Fruit fly (Drosophila melanogaster) whole organism, embryonic: ENCODE measurements around the gene CG5068.
A peak's percentile ranks its signal among the peaks of the same experiment; 100 is the strongest.

ENCODE experiments used
- Adf1 ChIP-seq: fragments of 200-800 bp; sonication (Bioruptor generic); IDR thresholded peaks from 2 replicates; pipeline ENCODE4 v1.3.6; 2022; ENCODE audit warnings: missing biosample characterization, missing genetic modification characterization
- B-H2 ChIP-seq: fragments of 200-800 bp; sonication (Bioruptor generic); optimal IDR thresholded peaks from 2 replicates; lab custom pipeline; 2018; ENCODE audit warnings: missing biosample characterization, mild to moderate bottlenecking, missing genetic modification characterization
- CG10209 ChIP-seq: fragments of 200-800 bp; sonication (Bioruptor generic); optimal IDR thresholded peaks from 3 replicates; lab custom pipeline; 2017; ENCODE audit warnings: missing biosample characterization, mild to moderate bottlenecking, missing genetic modification characterization, missing genetic modification reagents
- CG1024 ChIP-seq: fragments of 200-800 bp; sonication (Bioruptor generic); IDR thresholded peaks from 2 replicates; pipeline ENCODE4 v1.3.6; 2022; ENCODE audit warnings: missing biosample characterization, missing genetic modification characterization
- CG11456 ChIP-seq: fragments of 200-800 bp; sonication (Bioruptor generic); IDR thresholded peaks from 3 replicates; pipeline ENCODE4 v1.3.6; 2022; ENCODE audit warnings: missing biosample characterization, missing genetic modification characterization
- CG12942 ChIP-seq: fragments of 200-800 bp; sonication (Bioruptor generic); optimal IDR thresholded peaks from 3 replicates; lab custom pipeline; 2016; ENCODE audit warnings: missing biosample characterization, missing genetic modification characterization
- CG14441 ChIP-seq: fragments of 200-800 bp; sonication (Bioruptor generic); IDR thresholded peaks from 2 replicates; pipeline ENCODE4 v1.3.6; 2022; ENCODE audit warnings: missing biosample characterization, missing genetic modification characterization
- CG14860 ChIP-seq: fragments of 200-800 bp; sonication (Bioruptor generic); IDR thresholded peaks from 3 replicates; pipeline ENCODE4 v1.3.6; 2022; ENCODE audit warnings: missing biosample characterization, missing genetic modification characterization; ENCODE audit not compliant: partially characterized antibody
- CG15479 ChIP-seq: fragments of 200-800 bp; sonication (Bioruptor generic); optimal IDR thresholded peaks from 3 replicates; lab custom pipeline; 2019; ENCODE audit warnings: missing biosample characterization, mild to moderate bottlenecking, missing genetic modification characterization, moderate library complexity
- CG18599 ChIP-seq: fragments of 200-800 bp; sonication (Bioruptor generic); optimal IDR thresholded peaks from 3 replicates; lab custom pipeline; 2017; ENCODE audit warnings: missing biosample characterization, missing genetic modification characterization, mild to moderate bottlenecking, moderate library complexity, missing genetic modification reagents
- CG2120 ChIP-seq: fragments of 200-800 bp; sonication (Bioruptor generic); optimal IDR thresholded peaks from 3 replicates; lab custom pipeline; 2016; ENCODE audit warnings: missing biosample characterization, missing genetic modification characterization
- CG3407 ChIP-seq: fragments of 200-800 bp; sonication (Bioruptor generic); optimal IDR thresholded peaks from 2 replicates; lab custom pipeline; 2018; ENCODE audit warnings: missing biosample characterization, mild to moderate bottlenecking, missing genetic modification characterization
- CG34224 ChIP-seq: fragments of 200-800 bp; sonication (Bioruptor generic); IDR thresholded peaks from 3 replicates; pipeline ENCODE4 v1.3.6; 2022; ENCODE audit warnings: missing biosample characterization, missing genetic modification characterization; ENCODE audit not compliant: partially characterized antibody
- CG3838 ChIP-seq: fragments of 200-800 bp; sonication (Bioruptor generic); optimal IDR thresholded peaks from 3 replicates; lab custom pipeline; 2016; ENCODE audit warnings: missing biosample characterization, missing genetic modification characterization
- CG4730 ChIP-seq: fragments of 200-800 bp; sonication (Bioruptor generic); IDR thresholded peaks from 2 replicates; pipeline ENCODE4 v1.3.6; 2022; ENCODE audit warnings: missing biosample characterization, missing genetic modification characterization
- CG4820 ChIP-seq: fragments of 200-800 bp; sonication (Bioruptor generic); optimal IDR thresholded peaks from 3 replicates; lab custom pipeline; 2016; ENCODE audit warnings: missing biosample characterization, missing genetic modification characterization
- CG6689 ChIP-seq: fragments of 200-800 bp; sonication (Bioruptor generic); IDR thresholded peaks from 2 replicates; pipeline ENCODE4 v1.3.6; 2022; ENCODE audit warnings: missing biosample characterization, missing genetic modification characterization
- CG7357 ChIP-seq: fragments of 200-800 bp; sonication (Bioruptor generic); IDR thresholded peaks from 3 replicates; pipeline ENCODE4 v1.3.6; 2022; ENCODE audit warnings: missing biosample characterization, missing genetic modification characterization
- CG7839 ChIP-seq: fragments of 200-800 bp; sonication (Bioruptor generic); optimal IDR thresholded peaks from 3 replicates; lab custom pipeline; 2018; ENCODE audit warnings: missing biosample characterization, mild to moderate bottlenecking, missing genetic modification characterization, moderate library complexity
- CG8359 ChIP-seq: fragments of 200-800 bp; sonication (Bioruptor generic); optimal IDR thresholded peaks from 2 replicates; lab custom pipeline; 2017; ENCODE audit warnings: missing biosample characterization, mild to moderate bottlenecking, missing genetic modification characterization, borderline replicate concordance
- CG9609 ChIP-seq: fragments of 200-800 bp; sonication (Bioruptor generic); optimal IDR thresholded peaks from 3 replicates; lab custom pipeline; 2016; ENCODE audit warnings: missing biosample characterization, missing genetic modification characterization
- CG9797 ChIP-seq: fragments of 200-800 bp; sonication (Bioruptor generic); optimal IDR thresholded peaks from 3 replicates; lab custom pipeline; 2018; ENCODE audit warnings: missing biosample characterization, mild to moderate bottlenecking, missing genetic modification characterization
- CG9817 ChIP-seq: fragments of 200-800 bp; sonication (Bioruptor generic); optimal IDR thresholded peaks from 2 replicates; lab custom pipeline; 2018; ENCODE audit warnings: missing biosample characterization, mild to moderate bottlenecking, missing genetic modification characterization, moderate library complexity
- E2f1 ChIP-seq: fragments of 200-800 bp; sonication (Bioruptor generic); IDR thresholded peaks from 2 replicates; pipeline ENCODE4 v1.3.6; 2022; ENCODE audit warnings: missing biosample characterization, missing genetic modification characterization
- Six4 ChIP-seq: fragments of 200-800 bp; sonication (Bioruptor generic); optimal IDR thresholded peaks from 2 replicates; lab custom pipeline; 2016; ENCODE audit warnings: missing biosample characterization, missing genetic modification characterization
- Trl ChIP-seq, 3 experiments: fragments of >200 bp in 2 of 3; fragments of 200-800 bp in 1 of 3; sonication (Bioruptor generic) in 1 of 3; optimal IDR thresholded peaks; 2 replicates in 1 of 3; 3 replicates in 2 of 3; lab custom pipeline; 2016 to 2017; ENCODE audit warnings: missing biosample characterization in 1 of 3, missing genetic modification characterization in 1 of 3
- YL-1 ChIP-seq: fragments of 200-800 bp; sonication (Bioruptor generic); optimal IDR thresholded peaks from 3 replicates; lab custom pipeline; 2017; ENCODE audit warnings: missing biosample characterization, mild to moderate bottlenecking, missing genetic modification characterization
- ase ChIP-seq: fragments of 200-800 bp; sonication (Bioruptor generic); IDR thresholded peaks from 3 replicates; pipeline ENCODE4 v1.3.6; 2022; ENCODE audit warnings: missing biosample characterization, missing genetic modification characterization
- caup ChIP-seq: fragments of 200-800 bp; sonication (Bioruptor generic); optimal IDR thresholded peaks from 3 replicates; lab custom pipeline; 2017; ENCODE audit warnings: missing biosample characterization, mild to moderate bottlenecking, missing genetic modification characterization, moderate library complexity; ENCODE audit not compliant: severe bottlenecking
- ci ChIP-seq: fragments of 200-800 bp; sonication (Bioruptor generic); IDR thresholded peaks from 3 replicates; pipeline ENCODE4 v1.3.6; 2022; ENCODE audit warnings: missing biosample characterization, missing genetic modification characterization
- danr ChIP-seq: fragments of 200-800 bp; sonication (Bioruptor generic); IDR thresholded peaks from 2 replicates; pipeline ENCODE4 v1.3.6; 2022; ENCODE audit warnings: missing biosample characterization, missing genetic modification characterization
- en ChIP-seq: fragments of 200-800 bp; sonication (Bioruptor generic); optimal IDR thresholded peaks from 2 replicates; lab custom pipeline; 2016; ENCODE audit warnings: missing biosample characterization, missing genetic modification characterization
- grau ChIP-seq: fragments of 200-800 bp; optimal IDR thresholded peaks from 3 replicates; lab custom pipeline; 2019; ENCODE audit warnings: missing biosample characterization, mild to moderate bottlenecking, missing genetic modification characterization, moderate library complexity
- gsb ChIP-seq: fragments of 200-800 bp; sonication (Bioruptor generic); IDR thresholded peaks from 2 replicates; pipeline ENCODE4 v1.3.6; 2022; ENCODE audit warnings: missing biosample characterization, missing genetic modification characterization
- hb ChIP-seq: fragments of 200-800 bp; sonication (Bioruptor generic); IDR thresholded peaks from 3 replicates; pipeline ENCODE4 v1.3.6; 2022; ENCODE audit warnings: missing biosample characterization, missing genetic modification characterization; ENCODE audit not compliant: partially characterized antibody
- kay ChIP-seq: fragments of 200-800 bp; sonication (Bioruptor generic); optimal IDR thresholded peaks from 2 replicates; lab custom pipeline; 2016; ENCODE audit warnings: missing biosample characterization, missing genetic modification characterization
- knrl ChIP-seq: fragments of 200-800 bp; sonication (Bioruptor generic); IDR thresholded peaks from 3 replicates; pipeline ENCODE4 v1.3.6; 2022; ENCODE audit warnings: missing biosample characterization, missing genetic modification characterization; ENCODE audit not compliant: partially characterized antibody
- lbe ChIP-seq: fragments of 200-800 bp; sonication (Bioruptor generic); optimal IDR thresholded peaks from 2 replicates; lab custom pipeline; 2016; ENCODE audit warnings: missing biosample characterization, mild to moderate bottlenecking, missing genetic modification characterization
- luna ChIP-seq: fragments of 200-800 bp; sonication (Bioruptor generic); optimal IDR thresholded peaks from 2 replicates; lab custom pipeline; 2016; ENCODE audit warnings: missing biosample characterization, missing genetic modification characterization
- mirr ChIP-seq: fragments of 200-800 bp; sonication (Bioruptor generic); optimal IDR thresholded peaks from 3 replicates; lab custom pipeline; 2018; ENCODE audit warnings: missing biosample characterization, mild to moderate bottlenecking, missing genetic modification characterization
- oc ChIP-seq: fragments of 200-800 bp; sonication (Bioruptor generic); optimal IDR thresholded peaks from 2 replicates; lab custom pipeline; 2018; ENCODE audit warnings: missing biosample characterization, mild to moderate bottlenecking, missing genetic modification characterization, moderate library complexity
- pnt ChIP-seq: fragments of 200-800 bp; sonication (Bioruptor generic); optimal IDR thresholded peaks from 3 replicates; lab custom pipeline; 2016; ENCODE audit warnings: missing biosample characterization, missing genetic modification characterization
- pum ChIP-seq: fragments of 200-800 bp; sonication (Bioruptor generic); optimal IDR thresholded peaks from 2 replicates; lab custom pipeline; 2016; ENCODE audit warnings: missing biosample characterization, missing genetic modification characterization
- schlank ChIP-seq: fragments of 200-800 bp; sonication (Bioruptor generic); optimal IDR thresholded peaks from 2 replicates; lab custom pipeline; 2018; ENCODE audit warnings: missing biosample characterization, mild to moderate bottlenecking, missing genetic modification characterization
- scrt ChIP-seq: fragments of 200-800 bp; sonication (Bioruptor generic); optimal IDR thresholded peaks from 2 replicates; lab custom pipeline; 2018; ENCODE audit warnings: missing biosample characterization, mild to moderate bottlenecking, missing genetic modification characterization, moderate library complexity
- seq ChIP-seq: fragments of 200-800 bp; sonication (Bioruptor generic); IDR thresholded peaks from 2 replicates; pipeline ENCODE4 v1.3.6; 2022; ENCODE audit warnings: missing biosample characterization, missing genetic modification characterization
- sim ChIP-seq: fragments of 200-800 bp; sonication (Bioruptor generic); IDR thresholded peaks from 2 replicates; pipeline ENCODE4 v1.3.6; 2022; ENCODE audit warnings: missing biosample characterization, missing genetic modification characterization
- ssp ChIP-seq: fragments of 200-800 bp; sonication (Bioruptor generic); IDR thresholded peaks from 2 replicates; pipeline ENCODE4 v1.3.6; 2022; ENCODE audit warnings: missing biosample characterization, missing genetic modification characterization
- toy ChIP-seq: fragments of 200-800 bp; sonication (Bioruptor generic); IDR thresholded peaks from 2 replicates; pipeline ENCODE4 v1.3.6; 2022; ENCODE audit warnings: missing biosample characterization, missing genetic modification characterization
- wor ChIP-seq: fragments of 200-800 bp; sonication (Bioruptor generic); IDR thresholded peaks from 2 replicates; pipeline ENCODE4 v1.3.6; 2022; ENCODE audit warnings: missing biosample characterization, missing genetic modification characterization
- zen ChIP-seq: fragments of 200-800 bp; sonication (Bioruptor generic); optimal IDR thresholded peaks from 3 replicates; lab custom pipeline; 2018; ENCODE audit warnings: missing biosample characterization, mild to moderate bottlenecking, missing genetic modification characterization, moderate library complexity

Gene CG5068

DNA sequence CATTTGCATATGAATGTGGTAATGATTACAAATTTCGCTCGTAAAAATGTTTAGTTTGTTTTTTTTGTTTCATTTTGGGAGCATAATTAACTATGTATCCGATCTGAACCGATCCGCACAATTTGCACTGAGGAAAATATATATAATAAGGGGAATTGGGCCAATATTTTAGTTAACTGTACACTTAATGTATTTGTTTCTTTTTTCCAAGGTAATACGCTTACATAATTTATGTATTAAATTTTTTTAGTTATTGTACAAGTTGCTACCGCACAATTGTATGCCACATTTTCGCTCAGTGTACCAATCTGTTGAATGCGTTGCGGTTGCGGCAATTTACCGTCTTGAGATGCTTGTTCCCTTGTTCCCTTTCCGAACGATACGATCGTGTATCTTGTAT is 39.2 kb downstream of the CG5068 start (continued):
- TF ChIP-seq hb (GFP tag; lab: Robert Waterston, UW) (no peak), CG2120 (GFP tag; lab: Kevin White, UChicago) (peak; percentile 81), seq (GFP tag; lab: Robert Waterston, UW) (peak; percentile 87), CG7357 (GFP tag; lab: Robert Waterston, UW) (peak; percentile 70), CG11456 (peak; percentile 86), CG14441 (GFP tag; lab: Robert Waterston, UW) (peak; percentile 90), knrl (GFP tag; lab: Robert Waterston, UW) (no peak), sim (GFP tag; lab: Robert Waterston, UW) (peak; percentile 86), CG9797 (GFP tag; lab: Kevin White, UChicago) (no peak), oc (tag; lab: Kevin White, UChicago) (peak; percentile 79), CG6689 (GFP tag; lab: Robert Waterston, UW) (peak; percentile 92), CG4820 (GFP tag; lab: Kevin White, UChicago) (peak; percentile 81), CG7839 (peak; percentile 93), grau (tag; lab: Kevin White, UChicago) (peak; percentile 84), CG3407 (peak; percentile 76), lbe (GFP tag; lab: Kevin White, UChicago) (no peak), kay (GFP tag; lab: Kevin White, UChicago) (peak; percentile 65), gsb (GFP tag; lab: Robert Waterston, UW) (peak; percentile 81), en (GFP tag; lab: Kevin White, UChicago) (peak; percentile 61), CG18599 (GFP tag; lab: Kevin White, UChicago) (peak; percentile 77), CG1024 (peak; percentile 85), CG9817 (tag; lab: Kevin White, UChicago) (peak; percentile 71), CG10209 (GFP tag; lab: Kevin White, UChicago) (peak; percentile 77), CG3838 (GFP tag; lab: Kevin White, UChicago) (peak; percentile 53), Adf1 (GFP tag; lab: Robert Waterston, UW) (peak; percentile 22; the same call in 1 of the 2 replicates), danr (GFP tag; lab: Robert Waterston, UW) (peak; percentile 80), YL-1 (no peak), Trl (optimal IDR thresholded peaks at IDR 0.05; lab: Kevin White, UChicago) (no peak), Trl (GFP tag; optimal IDR thresholded peaks at IDR 0.05; lab: Kevin White, UChicago) (peak; percentile 76), caup (GFP tag; lab: Kevin White, UChicago) (peak; percentile 74), CG14860 (no peak), B-H2 (no peak), CG8359 (peak; percentile 61), mirr (no peak), scrt (peak; percentile 70), CG15479 (GFP tag; lab: Kevin White, UChicago) (no peak), CG4730 (GFP tag; lab: Robert Waterston, UW) (peak; percentile 89), ssp (GFP tag; lab: Robert Waterston, UW) (peak; percentile 81), toy (peak; percentile 53; the same call in 1 of the 2 replicates), CG12942 (GFP tag; lab: Kevin White, UChicago) (peak; percentile 72), wor (GFP tag; lab: Robert Waterston, UW) (peak; percentile 82), pum (peak; percentile 79), CG34224 (GFP tag; lab: Robert Waterston, UW) (no peak), pnt (GFP tag; lab: Kevin White, UChicago) (peak; percentile 68), ci (GFP tag; lab: Robert Waterston, UW) (peak; percentile 97), ase (GFP tag; lab: Robert Waterston, UW) (peak; percentile 92), Six4 (GFP tag; lab: Kevin White, UChicago) (peak; percentile 73), schlank (tag; lab: Kevin White, UChicago) (no peak), zen (tag; lab: Kevin White, UChicago) (peak; percentile 74), CG9609 (peak; percentile 60), luna (GFP tag; lab: Kevin White, UChicago) (peak; percentile 38), E2f1 (GFP tag; lab: Robert Waterston, UW) (peak; percentile 80)
